Fruit fly (Drosophila melanogaster): ENCODE results near the gene CG4558.

The CG4558 gene

dm6 chrX:6849178-6849956, at the start of gene CG4558, which contains the start of gene Cht11 (continued):
- TF ChIP-seq ab (GFP tag; optimal IDR thresholded peaks at IDR 0.05): no peak
- no peak for TF ChIP-seq sima (GFP tag; optimal IDR thresholded peaks at IDR 0.05)
- peak; percentile 68 for TF ChIP-seq CG10543 (GFP tag; optimal IDR thresholded peaks at IDR 0.05)
- TF ChIP-seq ro (GFP tag; IDR thresholded peaks at IDR 0.05): peak; percentile 26; the same call in 1 of the 2 replicates
- peak in 1 of 2 experiments; percentile 56 for TF ChIP-seq Eip74EF (GFP tag; optimal IDR thresholded peaks at IDR 0.05)
- TF ChIP-seq CG14965 (GFP tag; optimal IDR thresholded peaks at IDR 0.05; ENCODE audit: borderline replicate concordance): no peak
- TF ChIP-seq gem (tag; optimal IDR thresholded peaks at IDR 0.05): peak; percentile 92
- no peak for TF ChIP-seq hth (optimal IDR thresholded peaks at IDR 0.05)
- no peak for TF ChIP-seq Trl (optimal IDR thresholded peaks at IDR 0.05)
- peak; percentile 64 for TF ChIP-seq Trl (GFP tag; optimal IDR thresholded peaks at IDR 0.05)
- TF ChIP-seq Dek (tag; optimal IDR thresholded peaks at IDR 0.05): peak; percentile 80
- TF ChIP-seq PHDP (tag; optimal IDR thresholded peaks at IDR 0.05): peak; percentile 80
- TF ChIP-seq Atf-2 (GFP tag; optimal IDR thresholded peaks at IDR 0.05): peak; percentile 33
- TF ChIP-seq GATAe (GFP tag; conservative IDR thresholded peaks at IDR 0.05): peak; percentile 62
- TF ChIP-seq CG6175 (GFP tag; IDR thresholded peaks at IDR 0.05): peak; percentile 47; the same call in 1 of the 3 replicates
- TF ChIP-seq BtbVII (GFP tag; optimal IDR thresholded peaks at IDR 0.05): peak; percentile 71
- no peak for TF ChIP-seq zf30C (GFP tag; optimal IDR thresholded peaks at IDR 0.05)
- no peak for TF ChIP-seq CG7963 (GFP tag; IDR thresholded peaks at IDR 0.05; ENCODE audit: partially characterized antibody)
- peak; percentile 67; the same call in 1 of the 2 replicates for TF ChIP-seq CG14667 (GFP tag; IDR thresholded peaks at IDR 0.05)
- TF ChIP-seq CG2889 (GFP tag; IDR thresholded peaks at IDR 0.05): peak; percentile 76
- peak; percentile 36 to 80 for TF ChIP-seq Hr51 (GFP tag; optimal IDR thresholded peaks at IDR 0.05)
- TF ChIP-seq fu2 (GFP tag; optimal IDR thresholded peaks at IDR 0.05): peak; percentile 57
- peak; percentile 72 for TF ChIP-seq wdn (GFP tag; IDR thresholded peaks at IDR 0.05)
- no peak for TF ChIP-seq bowl (GFP tag; IDR thresholded peaks at IDR 0.05)
- TF ChIP-seq CG15073 (GFP tag; optimal IDR thresholded peaks at IDR 0.05): no peak
- TF ChIP-seq Med (GFP tag): peak; percentile 94
- 0 out of 2 replicates have a peak, but pooled peaks have one; percentile 28 for TF ChIP-seq cas (GFP tag; IDR thresholded peaks at IDR 0.05)
- peak; percentile 87 for TF ChIP-seq CG7839 (tag; optimal IDR thresholded peaks at IDR 0.05)
- peak; percentile 80 for TF ChIP-seq CG4617 (GFP tag; optimal IDR thresholded peaks at IDR 0.05; ENCODE audit: borderline replicate concordance)
- no peak for TF ChIP-seq Dip2 (GFP tag; IDR thresholded peaks at IDR 0.05)
- no peak for TF ChIP-seq Dfd (GFP tag; optimal IDR thresholded peaks at IDR 0.05)
- peak; percentile 47 for TF ChIP-seq twi (tag; optimal IDR thresholded peaks at IDR 0.05)
- TF ChIP-seq Ets97D (GFP tag; optimal IDR thresholded peaks at IDR 0.05): peak; percentile 54
- peak; percentile 35; the same call in 1 of the 3 replicates for TF ChIP-seq otp (GFP tag; IDR thresholded peaks at IDR 0.05)
- TF ChIP-seq CG17385 (GFP tag; optimal IDR thresholded peaks at IDR 0.05): peak; percentile 77
- peak; percentile 44; the same call in 2 of the 3 replicates for TF ChIP-seq knrl (GFP tag; IDR thresholded peaks at IDR 0.05; ENCODE audit: partially characterized antibody)
- TF ChIP-seq gro (GFP tag; optimal IDR thresholded peaks at IDR 0.05): peak; percentile 49
- TF ChIP-seq hb (GFP tag; IDR thresholded peaks at IDR 0.05; ENCODE audit: partially characterized antibody): 0 out of 3 replicates have a peak, but pooled peaks have one; percentile 42
- peak; percentile 49 for TF ChIP-seq CrebB (tag; optimal IDR thresholded peaks at IDR 0.05)
- TF ChIP-seq grn (GFP tag; optimal IDR thresholded peaks at IDR 0.05): peak; percentile 54
- peak; percentile 83 for TF ChIP-seq CG14014 (GFP tag; IDR thresholded peaks at IDR 0.05)
- TF ChIP-seq bbx (GFP tag; IDR thresholded peaks at IDR 0.05; ENCODE audit: partially characterized antibody): peak; percentile 50; the same call in 1 of the 2 replicates
- no peak for TF ChIP-seq HmgD (GFP tag; optimal IDR thresholded peaks at IDR 0.05)
- peak; percentile 46 for TF ChIP-seq CG5245 (GFP tag; optimal IDR thresholded peaks at IDR 0.05)
- peak; percentile 84 for TF ChIP-seq ranshi (GFP tag; IDR thresholded peaks at IDR 0.05)
- TF ChIP-seq Nf-YA (GFP tag; IDR thresholded peaks at IDR 0.05): no peak
- peak; percentile 72; the same call in 1 of the 2 replicates for TF ChIP-seq Drgx (GFP tag; IDR thresholded peaks at IDR 0.05)
- TF ChIP-seq repo (GFP tag; optimal IDR thresholded peaks at IDR 0.05): peak; percentile 48
- no peak for TF ChIP-seq NK7.1 (GFP tag; optimal IDR thresholded peaks at IDR 0.05)

Measured in whole organism, embryonic.